Worm (Caenorhabditis elegans): ENCODE data around the gene ZK899.5.

ce11 chrX:9417948-9418347 lies 42.8 kb downstream of the ZK899.5 start:
- TF ChIP-seq elt-3 (tag; optimal IDR thresholded peaks at IDR 0.05) (no peak), unc-130 (tag; optimal IDR thresholded peaks at IDR 0.05) (no peak), nhr-90 (tag; optimal IDR thresholded peaks at IDR 0.05; ENCODE audit: poor library complexity) (no peak), ceh-88 (GFP tag; IDR thresholded peaks at IDR 0.05) (no peak), grh-1 (GFP tag; IDR thresholded peaks at IDR 0.05) (no peak), nhr-19 (GFP tag; conservative IDR thresholded peaks at IDR 0.05) (no peak), ama-1 (optimal IDR thresholded peaks at IDR 0.05) (no peak), lin-13 (GFP tag; optimal IDR thresholded peaks at IDR 0.05) (no peak), rnt-1 (tag; optimal IDR thresholded peaks at IDR 0.05) (no peak), zag-1 (tag; optimal IDR thresholded peaks at IDR 0.05) (no peak), nhr-11 (tag; optimal IDR thresholded peaks at IDR 0.05) (no peak), jun-1 (tag; optimal IDR thresholded peaks at IDR 0.05) (no peak), ztf-11 (tag; optimal IDR thresholded peaks at IDR 0.05) (no peak), aha-1 (tag; optimal IDR thresholded peaks at IDR 0.05) (no peak)
